Worm (Caenorhabditis elegans) whole organism, mixed stage, embryonic: ENCODE data around the gene str-77.

Source experiments
- ces-1 ChIP-seq: fragments of 150-350 bp; optimal IDR thresholded peaks from 2 replicates; lab custom pipeline; 2014; ENCODE audit warnings: missing biosample characterization, missing genetic modification reagents, missing genetic modification characterization
- elt-1 ChIP-seq: sonication (generic microtip); optimal IDR thresholded peaks from 2 replicates; lab custom pipeline; 2017; ENCODE audit warnings: missing genetic modification characterization, mild to moderate bottlenecking, missing compliant biosample characterization, antibody characterized with exemption, moderate library complexity, borderline replicate concordance; ENCODE audit not compliant: insufficient read depth
- elt-3 ChIP-seq: fragments of 150-350 bp; optimal IDR thresholded peaks from 2 replicates; lab custom pipeline; 2014; ENCODE audit warnings: missing biosample characterization, missing genetic modification characterization
- flh-1 ChIP-seq: fragments of 200-800 bp; sonication (Bioruptor generic); optimal IDR thresholded peaks from 2 replicates; lab custom pipeline; 2018; ENCODE audit warnings: mild to moderate bottlenecking, missing genetic modification characterization, moderate library complexity, missing compliant biosample characterization
- lin-13 ChIP-seq: fragments of 150-350 bp; optimal IDR thresholded peaks from 2 replicates; lab custom pipeline; 2014; ENCODE audit warnings: missing biosample characterization, missing genetic modification characterization
- lsy-2 ChIP-seq: fragments of 150-350 bp; optimal IDR thresholded peaks from 2 replicates; lab custom pipeline; 2014; ENCODE audit warnings: missing biosample characterization, missing genetic modification characterization
- nhr-28 ChIP-seq: fragments of 150-350 bp; optimal IDR thresholded peaks from 2 replicates; lab custom pipeline; 2014; ENCODE audit warnings: missing biosample characterization, missing genetic modification characterization
- nhr-76 ChIP-seq: sonication (generic microtip); optimal IDR thresholded peaks from 2 replicates; lab custom pipeline; 2017; ENCODE audit warnings: missing biosample characterization, missing genetic modification characterization
- pha-4 ChIP-seq: fragments of 150-350 bp; optimal IDR thresholded peaks from 2 replicates; lab custom pipeline; 2018; ENCODE audit warnings: missing biosample characterization, missing genetic modification reagents, missing genetic modification characterization
- snpc-4 ChIP-seq: fragments of 150-350 bp; optimal IDR thresholded peaks from 2 replicates; lab custom pipeline; 2014; ENCODE audit warnings: missing biosample characterization, missing genetic modification characterization
- tbx-8 ChIP-seq: fragments of 200-800 bp; sonication (Bioruptor generic); optimal IDR thresholded peaks from 2 replicates; lab custom pipeline; 2018; ENCODE audit warnings: mild to moderate bottlenecking, missing genetic modification characterization, moderate library complexity, missing compliant biosample characterization
- unc-62 ChIP-seq: fragments of 150-350 bp; optimal IDR thresholded peaks from 2 replicates; lab custom pipeline; 2014; ENCODE audit warnings: missing biosample characterization, missing genetic modification reagents, missing genetic modification characterization
- zip-8 ChIP-seq: fragments of 150-350 bp; optimal IDR thresholded peaks from 2 replicates; lab custom pipeline; 2014; ENCODE audit warnings: missing biosample characterization, missing genetic modification characterization

ce11 chrV:17724704-17725103 is 6.0 kb downstream of the str-77 start, which contains the start of gene fat-5:
- TF ChIP-seq pha-4 (tag; lab: Kevin White, UChicago) (no peak), ces-1 (GFP tag; lab: Kevin White, UChicago) (no peak), zip-8 (no peak), lin-13 (tag; lab: Kevin White, UChicago) (no peak), snpc-4 (no peak), elt-1 (tag; lab: Kevin White, UChicago) (no peak), lsy-2 (tag; lab: Kevin White, UChicago) (no peak), flh-1 (GFP tag; lab: Kevin White, UChicago) (no peak), tbx-8 (GFP tag; lab: Kevin White, UChicago) (no peak), elt-3 (tag; lab: Kevin White, UChicago) (no peak), nhr-28 (tag; lab: Kevin White, UChicago) (no peak), nhr-76 (tag; lab: Kevin White, UChicago) (no peak), unc-62 (GFP tag; lab: Kevin White, UChicago) (no peak)
